Fruit fly (Drosophila melanogaster) whole organism, embryonic: ENCODE results near the gene CG4020.
A peak's percentile ranks its signal among the peaks of the same experiment; 100 is the strongest.

Experiments used
- Ada2b ChIP-seq: fragments of 200-800 bp; sonication (Bioruptor generic); IDR thresholded peaks from 2 replicates; pipeline ENCODE4 v1.3.6; 2022; ENCODE audit warnings: missing biosample characterization, missing genetic modification characterization
- Atf-2 ChIP-seq: fragments of 200-800 bp; sonication (Bioruptor generic); optimal IDR thresholded peaks from 2 replicates; lab custom pipeline; 2016; ENCODE audit warnings: missing biosample characterization, missing genetic modification characterization
- Bteb2 ChIP-seq: fragments of 200-800 bp; sonication (Bioruptor generic); optimal IDR thresholded peaks from 2 replicates; lab custom pipeline; 2016; ENCODE audit warnings: missing biosample characterization, missing genetic modification characterization
- CG10979 ChIP-seq: fragments of 200-800 bp; sonication (Bioruptor generic); optimal IDR thresholded peaks from 2 replicates; lab custom pipeline; 2018; ENCODE audit warnings: missing biosample characterization, mild to moderate bottlenecking, missing genetic modification characterization, moderate library complexity
- CG11398 ChIP-seq: fragments of 200-800 bp; sonication (Bioruptor generic); optimal IDR thresholded peaks from 2 replicates; lab custom pipeline; 2016; ENCODE audit warnings: missing biosample characterization, missing genetic modification characterization
- CG11504 ChIP-seq: fragments of 200-800 bp; sonication (Bioruptor generic); optimal IDR thresholded peaks from 3 replicates; lab custom pipeline; 2019; ENCODE audit warnings: missing biosample characterization, mild to moderate bottlenecking, missing genetic modification characterization, moderate library complexity
- CG11560 ChIP-seq: fragments of 200-800 bp; sonication (Bioruptor generic); IDR thresholded peaks from 3 replicates; pipeline ENCODE4 v1.3.6; 2022; ENCODE audit warnings: missing biosample characterization, missing genetic modification characterization
- CG11695 ChIP-seq: fragments of 200-800 bp; sonication (Bioruptor generic); IDR thresholded peaks from 3 replicates; pipeline ENCODE4 v1.3.6; 2022; ENCODE audit warnings: missing biosample characterization, missing genetic modification characterization
- CG12071 ChIP-seq: fragments of 200-800 bp; sonication (Bioruptor generic); optimal IDR thresholded peaks from 3 replicates; lab custom pipeline; 2018; ENCODE audit warnings: missing biosample characterization, mild to moderate bottlenecking, missing genetic modification characterization
- CG12942 ChIP-seq: fragments of 200-800 bp; sonication (Bioruptor generic); optimal IDR thresholded peaks from 3 replicates; lab custom pipeline; 2016; ENCODE audit warnings: missing biosample characterization, missing genetic modification characterization
- CG14441 ChIP-seq: fragments of 200-800 bp; sonication (Bioruptor generic); IDR thresholded peaks from 2 replicates; pipeline ENCODE4 v1.3.6; 2022; ENCODE audit warnings: missing biosample characterization, missing genetic modification characterization
- CG15269 ChIP-seq: fragments of 200-800 bp; sonication (Bioruptor generic); optimal IDR thresholded peaks from 2 replicates; lab custom pipeline; 2018; ENCODE audit warnings: missing biosample characterization, mild to moderate bottlenecking, missing genetic modification characterization, moderate library complexity
- CG1603 ChIP-seq: fragments of 200-800 bp; sonication (Bioruptor generic); optimal IDR thresholded peaks from 2 replicates; lab custom pipeline; 2019; ENCODE audit warnings: missing biosample characterization, mild to moderate bottlenecking, missing genetic modification characterization, moderate library complexity
- CG1647 ChIP-seq: fragments of 200-800 bp; sonication (Bioruptor generic); optimal IDR thresholded peaks from 3 replicates; lab custom pipeline; 2016; ENCODE audit warnings: missing biosample characterization, missing genetic modification characterization
- CG16863 ChIP-seq: fragments of 200-800 bp; sonication (Bioruptor generic); optimal IDR thresholded peaks from 3 replicates; lab custom pipeline; 2016; ENCODE audit warnings: missing biosample characterization, missing genetic modification characterization
- CG18599 ChIP-seq: fragments of 200-800 bp; sonication (Bioruptor generic); optimal IDR thresholded peaks from 3 replicates; lab custom pipeline; 2017; ENCODE audit warnings: missing biosample characterization, missing genetic modification characterization, mild to moderate bottlenecking, moderate library complexity, missing genetic modification reagents
- CG18619 ChIP-seq: fragments of 200-800 bp; sonication (Bioruptor generic); optimal IDR thresholded peaks from 3 replicates; lab custom pipeline; 2017; ENCODE audit warnings: missing biosample characterization, mild to moderate bottlenecking, missing genetic modification characterization
- CG3407 ChIP-seq: fragments of 200-800 bp; sonication (Bioruptor generic); optimal IDR thresholded peaks from 2 replicates; lab custom pipeline; 2018; ENCODE audit warnings: missing biosample characterization, mild to moderate bottlenecking, missing genetic modification characterization
- CG3847 ChIP-seq: fragments of 200-800 bp; sonication (Bioruptor generic); IDR thresholded peaks from 2 replicates; pipeline ENCODE4 v1.3.6; 2022; ENCODE audit warnings: missing biosample characterization, missing genetic modification characterization
- CG4854 ChIP-seq: fragments of 200-800 bp; sonication (Bioruptor generic); optimal IDR thresholded peaks from 2 replicates; lab custom pipeline; 2016; ENCODE audit warnings: missing biosample characterization, missing genetic modification characterization, inconsistent platforms
- CG6654 ChIP-seq: fragments of 200-800 bp; sonication (Bioruptor generic); optimal IDR thresholded peaks from 2 replicates; lab custom pipeline; 2017; ENCODE audit warnings: missing biosample characterization, mild to moderate bottlenecking, missing genetic modification characterization
- CG6689 ChIP-seq: fragments of 200-800 bp; sonication (Bioruptor generic); IDR thresholded peaks from 2 replicates; pipeline ENCODE4 v1.3.6; 2022; ENCODE audit warnings: missing biosample characterization, missing genetic modification characterization
- CG7745 ChIP-seq: fragments of 200-800 bp; sonication (Bioruptor generic); optimal IDR thresholded peaks from 2 replicates; lab custom pipeline; 2018; ENCODE audit warnings: missing biosample characterization, mild to moderate bottlenecking, missing genetic modification characterization, moderate library complexity
- CG7839 ChIP-seq: fragments of 200-800 bp; sonication (Bioruptor generic); optimal IDR thresholded peaks from 3 replicates; lab custom pipeline; 2018; ENCODE audit warnings: missing biosample characterization, mild to moderate bottlenecking, missing genetic modification characterization, moderate library complexity
- CG7963 ChIP-seq: fragments of 200-800 bp; sonication (Bioruptor generic); IDR thresholded peaks from 3 replicates; pipeline ENCODE4 v1.3.6; 2022; ENCODE audit warnings: missing biosample characterization, missing genetic modification characterization; ENCODE audit not compliant: partially characterized antibody
- Dek ChIP-seq: fragments of 200-800 bp; sonication (Bioruptor generic); optimal IDR thresholded peaks from 3 replicates; lab custom pipeline; 2019; ENCODE audit warnings: missing biosample characterization, mild to moderate bottlenecking, missing genetic modification characterization, moderate library complexity
- Dll ChIP-seq: fragments of 200-800 bp; sonication (Bioruptor generic); IDR thresholded peaks from 4 replicates; pipeline ENCODE4 v1.3.6; 2022; ENCODE audit warnings: missing biosample characterization, missing genetic modification characterization; ENCODE audit not compliant: partially characterized antibody
- H2.0 ChIP-seq: fragments of 200-800 bp; sonication (Bioruptor generic); IDR thresholded peaks from 2 replicates; pipeline ENCODE4 v1.3.6; 2022; ENCODE audit warnings: missing biosample characterization, missing genetic modification characterization
- HmgZ ChIP-seq: fragments of 200-800 bp; sonication (Bioruptor generic); optimal IDR thresholded peaks from 2 replicates; lab custom pipeline; 2018; ENCODE audit warnings: missing biosample characterization, mild to moderate bottlenecking, missing genetic modification characterization
- Hsf ChIP-seq: fragments of 200-800 bp; sonication (Bioruptor generic); optimal IDR thresholded peaks from 3 replicates; lab custom pipeline; 2016; ENCODE audit warnings: missing biosample characterization, missing genetic modification characterization
- MTF-1 ChIP-seq: fragments of 200-800 bp; sonication (Bioruptor generic); optimal IDR thresholded peaks from 2 replicates; lab custom pipeline; 2018; ENCODE audit warnings: missing biosample characterization, mild to moderate bottlenecking, missing genetic modification characterization, borderline replicate concordance
- Neu2 ChIP-seq: fragments of 200-800 bp; sonication (Bioruptor generic); optimal IDR thresholded peaks from 3 replicates; lab custom pipeline; 2016; ENCODE audit warnings: missing biosample characterization, missing genetic modification characterization, borderline replicate concordance
- Optix ChIP-seq: fragments of 200-800 bp; sonication (Bioruptor generic); IDR thresholded peaks from 3 replicates; pipeline ENCODE4 v1.3.6; 2022; ENCODE audit warnings: missing biosample characterization, missing genetic modification characterization
- Ptx1 ChIP-seq: fragments of 200-800 bp; sonication (Bioruptor generic); IDR thresholded peaks from 2 replicates; pipeline ENCODE4 v1.3.6; 2022; ENCODE audit warnings: missing biosample characterization, missing genetic modification characterization
- Sox102F ChIP-seq: fragments of 200-800 bp; sonication (Bioruptor generic); optimal IDR thresholded peaks from 2 replicates; lab custom pipeline; 2018; ENCODE audit warnings: missing biosample characterization, mild to moderate bottlenecking, missing genetic modification characterization, moderate library complexity
- Stat92E ChIP-seq, 3 experiments: fragments of >200 bp in 2 of 3; fragments of 200-800 bp in 1 of 3; sonication (Bioruptor generic) in 1 of 3; optimal IDR thresholded peaks; 2 replicates each; lab custom pipeline; 2017 to 2019; ENCODE audit warnings: missing biosample characterization in 3 of 3, missing genetic modification characterization in 3 of 3, mild to moderate bottlenecking in 1 of 3, moderate library complexity in 1 of 3
- ash1 ChIP-seq: fragments of 200-800 bp; sonication (Bioruptor generic); optimal IDR thresholded peaks from 2 replicates; lab custom pipeline; 2018; ENCODE audit warnings: missing biosample characterization, mild to moderate bottlenecking, missing genetic modification characterization
- disco-r ChIP-seq: fragments of 200-800 bp; sonication (Bioruptor generic); optimal IDR thresholded peaks from 2 replicates; lab custom pipeline; 2016; ENCODE audit warnings: missing biosample characterization, missing genetic modification characterization
- dmrt99B ChIP-seq: fragments of 200-800 bp; sonication (Bioruptor generic); optimal IDR thresholded peaks from 2 replicates; lab custom pipeline; 2018; ENCODE audit warnings: missing biosample characterization, mild to moderate bottlenecking, missing genetic modification characterization, moderate library complexity
- ems ChIP-seq: fragments of 200-800 bp; sonication (Bioruptor generic); optimal IDR thresholded peaks from 3 replicates; lab custom pipeline; 2016; ENCODE audit warnings: missing biosample characterization, missing genetic modification characterization
- kay ChIP-seq: fragments of 200-800 bp; sonication (Bioruptor generic); optimal IDR thresholded peaks from 2 replicates; lab custom pipeline; 2016; ENCODE audit warnings: missing biosample characterization, missing genetic modification characterization
- lbe ChIP-seq: fragments of 200-800 bp; sonication (Bioruptor generic); optimal IDR thresholded peaks from 2 replicates; lab custom pipeline; 2016; ENCODE audit warnings: missing biosample characterization, mild to moderate bottlenecking, missing genetic modification characterization
- lilli ChIP-seq: fragments of 200-800 bp; sonication (Bioruptor generic); optimal IDR thresholded peaks from 3 replicates; lab custom pipeline; 2016; ENCODE audit warnings: missing biosample characterization, missing genetic modification characterization
- mam ChIP-seq: fragments of 200-800 bp; sonication (Bioruptor generic); optimal IDR thresholded peaks from 3 replicates; lab custom pipeline; 2016; ENCODE audit warnings: missing biosample characterization, missing genetic modification characterization
- nerfin-2 ChIP-seq: fragments of 200-800 bp; sonication (Bioruptor generic); IDR thresholded peaks from 2 replicates; pipeline ENCODE4 v1.3.6; 2022; ENCODE audit warnings: missing biosample characterization, missing genetic modification characterization; ENCODE audit not compliant: partially characterized antibody
- row ChIP-seq: fragments of 200-800 bp; sonication (Bioruptor generic); IDR thresholded peaks from 3 replicates; pipeline ENCODE4 v1.3.6; 2022; ENCODE audit warnings: missing biosample characterization, missing genetic modification characterization
- scrt ChIP-seq: fragments of 200-800 bp; sonication (Bioruptor generic); optimal IDR thresholded peaks from 2 replicates; lab custom pipeline; 2018; ENCODE audit warnings: missing biosample characterization, mild to moderate bottlenecking, missing genetic modification characterization, moderate library complexity
- sim ChIP-seq: fragments of 200-800 bp; sonication (Bioruptor generic); IDR thresholded peaks from 2 replicates; pipeline ENCODE4 v1.3.6; 2022; ENCODE audit warnings: missing biosample characterization, missing genetic modification characterization
- vnd ChIP-seq: fragments of 200-800 bp; sonication (Bioruptor generic); IDR thresholded peaks from 3 replicates; pipeline ENCODE4 v1.3.6; 2022; ENCODE audit warnings: missing biosample characterization, missing genetic modification characterization; ENCODE audit not compliant: partially characterized antibody
- wor ChIP-seq: fragments of 200-800 bp; sonication (Bioruptor generic); IDR thresholded peaks from 2 replicates; pipeline ENCODE4 v1.3.6; 2022; ENCODE audit warnings: missing biosample characterization, missing genetic modification characterization

CG4020 gene

DNA sequence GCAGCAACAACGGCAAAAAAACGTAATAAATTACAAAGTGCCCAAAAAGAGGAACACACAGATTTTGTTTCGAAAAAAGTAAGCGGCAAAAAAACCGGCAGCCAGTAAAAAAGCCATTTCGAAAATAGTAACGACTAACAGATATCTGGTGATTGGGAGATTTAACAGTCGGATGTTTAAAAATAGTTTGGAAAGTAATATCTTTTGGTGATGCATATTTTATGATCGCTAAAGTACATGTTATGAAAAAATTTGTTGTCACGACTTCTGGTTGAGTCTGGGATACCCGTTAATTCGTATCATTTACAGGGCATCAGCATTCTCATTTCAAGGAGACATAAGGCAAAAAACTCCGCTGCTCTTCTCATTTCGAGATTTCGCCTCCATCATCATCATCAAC, 17.6 kb downstream of the CG4020 start (continued):
- TF ChIP-seq CG10979, result peak; percentile 10
- TF ChIP-seq wor (GFP tag; lab: Robert Waterston, UW), result no peak
- no peak for TF ChIP-seq Neu2
- TF ChIP-seq Atf-2 (GFP tag; lab: Kevin White, UChicago), result no peak
- 0 out of 3 replicates have a peak, but pooled peaks have one; percentile 21 for TF ChIP-seq Optix (GFP tag; lab: Robert Waterston, UW)
- TF ChIP-seq H2.0 (GFP tag; lab: Robert Waterston, UW), result no peak
- TF ChIP-seq Bteb2, result no peak
- TF ChIP-seq row, result peak; percentile 61; the same call in 2 of the 3 replicates
- TF ChIP-seq Dll (GFP tag; lab: Robert Waterston, UW), result no peak
- TF ChIP-seq lilli (GFP tag; lab: Kevin White, UChicago), result peak; percentile 42
- TF ChIP-seq ems (GFP tag; lab: Kevin White, UChicago), result peak; percentile 14
- no peak for TF ChIP-seq CG11398
- peak; percentile 48 for TF ChIP-seq CG1603
- no peak for TF ChIP-seq CG1647 (GFP tag; lab: Kevin White, UChicago)
- TF ChIP-seq CG14441 (GFP tag; lab: Robert Waterston, UW), result no peak
- TF ChIP-seq Ada2b (GFP tag; lab: Robert Waterston, UW), result peak; percentile 42
- TF ChIP-seq vnd (GFP tag; lab: Robert Waterston, UW), result 0 out of 3 replicates have a peak, but pooled peaks have one; percentile 30
- TF ChIP-seq mam (GFP tag; lab: Kevin White, UChicago), result peak; percentile 53
- peak; percentile 33; the same call in 1 of the 2 replicates for TF ChIP-seq CG6689 (GFP tag; lab: Robert Waterston, UW)
- peak; percentile 53; the same call in 1 of the 2 replicates for TF ChIP-seq Ptx1 (GFP tag; lab: Robert Waterston, UW)
- no peak for TF ChIP-seq CG3847 (GFP tag; lab: Robert Waterston, UW)
- TF ChIP-seq CG11504 (tag; lab: Kevin White, UChicago), result peak; percentile 43
- TF ChIP-seq CG11560, result no peak
- TF ChIP-seq MTF-1, result no peak
- TF ChIP-seq CG7963 (GFP tag; lab: Robert Waterston, UW), result 0 out of 3 replicates have a peak, but pooled peaks have one; percentile 30
- TF ChIP-seq CG6654, result no peak
- peak; percentile 32 for TF ChIP-seq lbe (GFP tag; lab: Kevin White, UChicago)
- TF ChIP-seq HmgZ, result no peak
- peak; percentile 48 for TF ChIP-seq CG7839 (tag; lab: Kevin White, UChicago)
- no peak for TF ChIP-seq sim (GFP tag; lab: Robert Waterston, UW)
- peak; percentile 47 for TF ChIP-seq dmrt99B (tag; lab: Kevin White, UChicago)
- TF ChIP-seq CG4854 (GFP tag; lab: Kevin White, UChicago), result no peak
- no peak for TF ChIP-seq CG3407
- no peak for TF ChIP-seq kay (GFP tag; lab: Kevin White, UChicago)
- TF ChIP-seq ash1 (GFP tag; lab: Kevin White, UChicago), result no peak
- no peak for TF ChIP-seq Stat92E (GFP tag; optimal IDR thresholded peaks at IDR 0.05; lab: Kevin White, UChicago)
- TF ChIP-seq CG18599, result peak; percentile 39
- TF ChIP-seq Sox102F, result peak; percentile 37
- no peak for TF ChIP-seq disco-r (GFP tag; lab: Kevin White, UChicago)
- no peak for TF ChIP-seq CG16863 (GFP tag; lab: Kevin White, UChicago)
- no peak for TF ChIP-seq CG15269
- no peak for TF ChIP-seq scrt (GFP tag; lab: Kevin White, UChicago)
- TF ChIP-seq CG12942 (GFP tag; lab: Kevin White, UChicago), result no peak
- TF ChIP-seq CG11695 (GFP tag; lab: Robert Waterston, UW), result 0 out of 3 replicates have a peak, but pooled peaks have one; percentile 15
- TF ChIP-seq Hsf (GFP tag; lab: Kevin White, UChicago), result peak; percentile 28
- TF ChIP-seq CG12071, result no peak
- TF ChIP-seq CG7745, result no peak
- TF ChIP-seq Dek (tag; lab: Kevin White, UChicago), result no peak
- no peak for TF ChIP-seq nerfin-2
- no peak for TF ChIP-seq CG18619 (GFP tag; lab: Kevin White, UChicago)
